Worm (Caenorhabditis elegans): ENCODE measurements around the gene Y62H9A.10.

ce11 chrX:11927585-11927984 lies 25.0 kb upstream of the Y62H9A.10 start, which contains the start of gene F55G7.4:
- TF ChIP-seq nhr-28 (tag; optimal IDR thresholded peaks at IDR 0.05) = no peak
- TF ChIP-seq cnd-1 (tag; optimal IDR thresholded peaks at IDR 0.05) = no peak
- TF ChIP-seq pha-4 (tag; optimal IDR thresholded peaks at IDR 0.05) = no peak
- TF ChIP-seq sptf-1 (tag; optimal IDR thresholded peaks at IDR 0.05) = no peak
- no peak for TF ChIP-seq bed-3 (GFP tag; optimal IDR thresholded peaks at IDR 0.05)
- TF ChIP-seq ces-1 (GFP tag; optimal IDR thresholded peaks at IDR 0.05) = no peak
- TF ChIP-seq blmp-1 (tag; optimal IDR thresholded peaks at IDR 0.05) = no peak
- TF ChIP-seq snpc-4 (tag; optimal IDR thresholded peaks at IDR 0.05) = no peak
- TF ChIP-seq tbx-8 (GFP tag; optimal IDR thresholded peaks at IDR 0.05) = no peak
